Fruit fly (Drosophila melanogaster) whole organism, embryonic: ENCODE results near the gene CG5938.
A peak's percentile ranks its signal among the peaks of the same experiment; 100 is the strongest.

Experiments used
- Atf6 ChIP-seq: fragments of 200-800 bp; sonication (Bioruptor generic); IDR thresholded peaks from 2 replicates; pipeline ENCODE4 v1.3.6; 2022; ENCODE audit warnings: missing biosample characterization, missing genetic modification characterization
- CG10209 ChIP-seq: fragments of 200-800 bp; sonication (Bioruptor generic); optimal IDR thresholded peaks from 3 replicates; lab custom pipeline; 2017; ENCODE audit warnings: missing biosample characterization, mild to moderate bottlenecking, missing genetic modification characterization, missing genetic modification reagents
- CG10431 ChIP-seq: fragments of 200-800 bp; sonication (Bioruptor generic); optimal IDR thresholded peaks from 3 replicates; lab custom pipeline; 2018; ENCODE audit warnings: missing biosample characterization, mild to moderate bottlenecking, missing genetic modification characterization
- CG10565 ChIP-seq: fragments of 200-800 bp; sonication (Bioruptor generic); optimal IDR thresholded peaks from 3 replicates; lab custom pipeline; 2016; ENCODE audit warnings: missing biosample characterization, mild to moderate bottlenecking, missing genetic modification characterization
- CG12391 ChIP-seq: fragments of 200-800 bp; sonication (Bioruptor generic); optimal IDR thresholded peaks from 3 replicates; lab custom pipeline; 2018; ENCODE audit warnings: missing biosample characterization, mild to moderate bottlenecking, missing genetic modification characterization, moderate library complexity
- CG12769 ChIP-seq: fragments of 200-800 bp; sonication (Bioruptor generic); optimal IDR thresholded peaks from 2 replicates; lab custom pipeline; 2019; ENCODE audit warnings: missing biosample characterization, mild to moderate bottlenecking, missing genetic modification characterization, moderate library complexity
- CG13296 ChIP-seq: fragments of 200-800 bp; sonication (Bioruptor generic); optimal IDR thresholded peaks from 3 replicates; lab custom pipeline; 2018; ENCODE audit warnings: missing biosample characterization, mild to moderate bottlenecking, missing genetic modification characterization
- CG15073 ChIP-seq: fragments of 200-800 bp; sonication (Bioruptor generic); optimal IDR thresholded peaks from 2 replicates; lab custom pipeline; 2016; ENCODE audit warnings: missing biosample characterization, missing genetic modification characterization
- CG18262 ChIP-seq: fragments of 200-800 bp; optimal IDR thresholded peaks from 3 replicates; lab custom pipeline; 2019; ENCODE audit warnings: missing biosample characterization, mild to moderate bottlenecking, missing genetic modification characterization, moderate library complexity
- CG1832 ChIP-seq: fragments of 200-800 bp; sonication (Bioruptor generic); optimal IDR thresholded peaks from 2 replicates; lab custom pipeline; 2017; ENCODE audit warnings: missing biosample characterization, mild to moderate bottlenecking, missing genetic modification characterization, inconsistent platforms
- CG2889 ChIP-seq: fragments of 200-800 bp; sonication (Bioruptor generic); IDR thresholded peaks from 3 replicates; pipeline ENCODE4 v1.3.6; 2022; ENCODE audit warnings: missing biosample characterization, missing genetic modification characterization
- CG31365 ChIP-seq: fragments of 200-800 bp; sonication (Bioruptor generic); optimal IDR thresholded peaks from 2 replicates; lab custom pipeline; 2018; ENCODE audit warnings: missing biosample characterization, mild to moderate bottlenecking, missing genetic modification characterization
- CG32532 ChIP-seq: fragments of 200-800 bp; sonication (Bioruptor generic); IDR thresholded peaks from 2 replicates; pipeline ENCODE4 v1.3.6; 2022; ENCODE audit warnings: missing biosample characterization, missing genetic modification characterization
- CG32767 ChIP-seq: fragments of 200-800 bp; sonication (Bioruptor generic); IDR thresholded peaks from 2 replicates; pipeline ENCODE4 v1.3.6; 2022; ENCODE audit warnings: missing biosample characterization, missing genetic modification characterization
- CG3407 ChIP-seq: fragments of 200-800 bp; sonication (Bioruptor generic); optimal IDR thresholded peaks from 2 replicates; lab custom pipeline; 2018; ENCODE audit warnings: missing biosample characterization, mild to moderate bottlenecking, missing genetic modification characterization
- CG34376 ChIP-seq: fragments of 200-800 bp; sonication (Bioruptor generic); optimal IDR thresholded peaks from 2 replicates; lab custom pipeline; 2018; ENCODE audit warnings: missing biosample characterization, mild to moderate bottlenecking, missing genetic modification characterization
- CG3726 ChIP-seq: fragments of 200-800 bp; sonication (Bioruptor generic); IDR thresholded peaks from 3 replicates; pipeline ENCODE4, ENCODE4 v1.3.6; 2022; ENCODE audit warnings: missing biosample characterization, missing genetic modification characterization
- CG3995 ChIP-seq: fragments of 200-800 bp; sonication (Bioruptor generic); optimal IDR thresholded peaks from 3 replicates; lab custom pipeline; 2016; ENCODE audit warnings: missing biosample characterization, missing genetic modification characterization
- CG4360 ChIP-seq: fragments of 200-800 bp; sonication (Bioruptor generic); IDR thresholded peaks from 2 replicates; pipeline ENCODE4 v1.3.6; 2022; ENCODE audit warnings: missing biosample characterization, missing genetic modification characterization
- CG5180 ChIP-seq: fragments of 200-800 bp; sonication (Bioruptor generic); optimal IDR thresholded peaks from 3 replicates; lab custom pipeline; 2017; ENCODE audit warnings: missing biosample characterization, missing genetic modification characterization, mild to moderate bottlenecking, moderate library complexity, missing genetic modification reagents
- CG6765 ChIP-seq: fragments of 200-800 bp; sonication (Bioruptor generic); optimal IDR thresholded peaks from 3 replicates; lab custom pipeline; 2017; ENCODE audit warnings: missing biosample characterization, mild to moderate bottlenecking, missing genetic modification characterization
- CG8290 ChIP-seq, 3 experiments: fragments of 200-800 bp; sonication (Bioruptor generic); optimal IDR thresholded peaks; 2 replicates each; lab custom pipeline; 2016 to 2019; ENCODE audit warnings: missing biosample characterization in 3 of 3, missing genetic modification characterization in 3 of 3, mild to moderate bottlenecking in 2 of 3, moderate library complexity in 1 of 3
- CG9609 ChIP-seq: fragments of 200-800 bp; sonication (Bioruptor generic); optimal IDR thresholded peaks from 3 replicates; lab custom pipeline; 2016; ENCODE audit warnings: missing biosample characterization, missing genetic modification characterization
- Chrac-16 ChIP-seq: fragments of 200-800 bp; sonication (Bioruptor generic); optimal IDR thresholded peaks from 3 replicates; lab custom pipeline; 2016; ENCODE audit warnings: missing biosample characterization, missing genetic modification characterization
- Dref ChIP-seq: fragments of 200-800 bp; sonication (Bioruptor generic); IDR thresholded peaks from 2 replicates; pipeline ENCODE4 v1.3.6; 2022; ENCODE audit warnings: missing biosample characterization, missing genetic modification characterization
- E2f2 ChIP-seq: fragments of 200-800 bp; sonication (Bioruptor generic); IDR thresholded peaks from 2 replicates; pipeline ENCODE4 v1.3.6; 2022; ENCODE audit warnings: missing biosample characterization, missing genetic modification characterization
- HLHmδ ChIP-seq: fragments of 200-800 bp; sonication (Bioruptor generic); optimal IDR thresholded peaks from 2 replicates; lab custom pipeline; 2018; ENCODE audit warnings: missing biosample characterization, mild to moderate bottlenecking, missing genetic modification characterization, moderate library complexity
- Jarid2 ChIP-seq: fragments of 200-800 bp; sonication (Bioruptor generic); optimal IDR thresholded peaks from 3 replicates; lab custom pipeline; 2017; ENCODE audit warnings: mild to moderate bottlenecking, missing biosample characterization, missing genetic modification reagents, missing genetic modification characterization
- NFAT ChIP-seq: fragments of 200-800 bp; sonication (Bioruptor generic); IDR thresholded peaks from 2 replicates; pipeline ENCODE4 v1.3.6; 2022; ENCODE audit warnings: missing biosample characterization, missing genetic modification characterization
- Nf-YA ChIP-seq: fragments of 200-800 bp; sonication (Bioruptor generic); IDR thresholded peaks from 2 replicates; pipeline ENCODE4 v1.3.6; 2022; ENCODE audit warnings: missing biosample characterization, missing genetic modification characterization
- Opbp ChIP-seq: fragments of 200-800 bp; sonication (Bioruptor generic); IDR thresholded peaks from 3 replicates; pipeline ENCODE4 v1.3.6; 2022; ENCODE audit warnings: missing biosample characterization, missing genetic modification characterization; ENCODE audit not compliant: partially characterized antibody
- Ravus ChIP-seq: fragments of 200-800 bp; sonication (Bioruptor generic); IDR thresholded peaks from 2 replicates; pipeline ENCODE4 v1.3.6; 2022; ENCODE audit warnings: missing biosample characterization, missing genetic modification characterization
- Stat92E ChIP-seq, 3 experiments: fragments of >200 bp in 2 of 3; fragments of 200-800 bp in 1 of 3; sonication (Bioruptor generic) in 1 of 3; optimal IDR thresholded peaks; 2 replicates each; lab custom pipeline; 2017 to 2019; ENCODE audit warnings: missing biosample characterization in 3 of 3, missing genetic modification characterization in 3 of 3, mild to moderate bottlenecking in 1 of 3, moderate library complexity in 1 of 3
- Xbp1 ChIP-seq: fragments of 200-800 bp; sonication (Bioruptor generic); optimal IDR thresholded peaks from 3 replicates; lab custom pipeline; 2016; ENCODE audit warnings: missing biosample characterization, mild to moderate bottlenecking, missing genetic modification characterization
- al ChIP-seq: fragments of 200-800 bp; sonication (Bioruptor generic); IDR thresholded peaks from 2 replicates; pipeline ENCODE4 v1.3.6; 2022; ENCODE audit warnings: missing biosample characterization, missing genetic modification characterization
- amos ChIP-seq: fragments of 200-800 bp; sonication (Bioruptor generic); IDR thresholded peaks from 2 replicates; pipeline ENCODE4 v1.3.6; 2022; ENCODE audit warnings: missing biosample characterization, missing genetic modification characterization; ENCODE audit not compliant: partially characterized antibody
- az2 ChIP-seq: fragments of 200-800 bp; sonication (Bioruptor generic); optimal IDR thresholded peaks from 3 replicates; lab custom pipeline; 2016; ENCODE audit warnings: missing biosample characterization, missing genetic modification characterization
- cg ChIP-seq: fragments of 200-800 bp; sonication (Bioruptor generic); optimal IDR thresholded peaks from 3 replicates; lab custom pipeline; 2019; ENCODE audit warnings: missing biosample characterization, mild to moderate bottlenecking, missing genetic modification characterization, moderate library complexity
- dmrt99B ChIP-seq: fragments of 200-800 bp; sonication (Bioruptor generic); optimal IDR thresholded peaks from 2 replicates; lab custom pipeline; 2018; ENCODE audit warnings: missing biosample characterization, mild to moderate bottlenecking, missing genetic modification characterization, moderate library complexity
- dysf ChIP-seq: fragments of 200-800 bp; sonication (Bioruptor generic); IDR thresholded peaks from 3 replicates; pipeline ENCODE4 v1.3.6; 2022; ENCODE audit warnings: missing biosample characterization, missing genetic modification characterization
- ems ChIP-seq: fragments of 200-800 bp; sonication (Bioruptor generic); optimal IDR thresholded peaks from 3 replicates; lab custom pipeline; 2016; ENCODE audit warnings: missing biosample characterization, missing genetic modification characterization
- gt ChIP-seq: fragments of 200-800 bp; sonication (Bioruptor generic); IDR thresholded peaks from 2 replicates; pipeline ENCODE4 v1.3.6; 2022; ENCODE audit warnings: missing biosample characterization, missing genetic modification characterization
- knrl ChIP-seq: fragments of 200-800 bp; sonication (Bioruptor generic); IDR thresholded peaks from 3 replicates; pipeline ENCODE4 v1.3.6; 2022; ENCODE audit warnings: missing biosample characterization, missing genetic modification characterization; ENCODE audit not compliant: partially characterized antibody
- lmd ChIP-seq: fragments of 200-800 bp; sonication (Bioruptor generic); IDR thresholded peaks from 2 replicates; pipeline ENCODE4 v1.3.6; 2022; ENCODE audit warnings: missing biosample characterization, missing genetic modification characterization
- lola ChIP-seq, 3 experiments: fragments of >200 bp in 2 of 3; fragments of 200-800 bp in 1 of 3; sonication (Bioruptor generic) in 1 of 3; optimal IDR thresholded peaks; 2 replicates each; lab custom pipeline; 2017 to 2019; ENCODE audit warnings: missing biosample characterization in 3 of 3, missing genetic modification characterization in 3 of 3, mild to moderate bottlenecking in 1 of 3, moderate library complexity in 1 of 3
- nmo ChIP-seq: fragments of 200-800 bp; sonication (Bioruptor generic); optimal IDR thresholded peaks from 2 replicates; lab custom pipeline; 2018; ENCODE audit warnings: missing biosample characterization, mild to moderate bottlenecking, missing genetic modification characterization, moderate library complexity
- peb ChIP-seq: fragments of 200-800 bp; sonication (Bioruptor generic); IDR thresholded peaks from 2 replicates; pipeline ENCODE4 v1.3.6; 2022; ENCODE audit warnings: missing biosample characterization, missing genetic modification characterization
- rib ChIP-seq: fragments of 200-800 bp; sonication (Bioruptor generic); IDR thresholded peaks from 2 replicates; pipeline ENCODE4 v1.3.6; 2022; ENCODE audit warnings: missing biosample characterization, missing genetic modification characterization

The CG5938 gene

DNA sequence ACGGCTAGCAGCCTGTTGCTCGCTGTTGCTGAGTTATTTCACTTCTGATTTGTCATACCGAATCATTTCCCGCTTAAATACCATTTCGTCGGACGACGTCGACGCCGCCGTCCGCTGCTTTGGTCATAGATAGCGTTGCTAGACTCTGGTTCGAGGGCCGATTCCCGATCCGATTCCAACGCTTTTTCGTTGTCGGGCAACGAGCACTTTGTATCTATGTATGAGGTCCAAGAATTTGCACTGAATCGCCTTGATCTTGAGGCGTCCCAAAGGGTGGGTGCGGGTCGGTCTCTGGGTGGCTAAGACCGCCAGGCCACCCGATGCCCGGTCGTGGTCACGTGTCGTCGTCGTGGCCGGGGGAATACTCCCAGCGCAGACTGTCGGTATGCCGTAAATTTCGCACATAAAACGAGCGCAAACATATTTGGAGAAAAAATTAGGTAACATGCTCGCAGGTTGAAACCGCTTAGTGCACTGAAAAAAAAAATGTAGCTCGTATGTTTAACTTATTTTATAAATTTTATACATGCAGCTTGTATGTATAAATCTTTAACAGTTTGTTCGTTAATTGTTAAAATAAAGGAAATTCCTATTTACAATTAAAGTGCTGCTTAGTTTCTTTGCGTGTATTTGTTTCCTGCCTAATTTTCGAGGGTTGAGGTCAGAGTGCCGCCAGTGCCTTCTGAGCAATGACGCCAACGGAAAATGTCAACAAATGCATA lies 17.7 kb downstream of the CG5938 start, which contains the start of gene CG3348 (continued):
- TF ChIP-seq lola (GFP tag; optimal IDR thresholded peaks at IDR 0.05; lab: Kevin White, UChicago) (no peak), CG5180 (GFP tag; lab: Kevin White, UChicago) (peak; percentile 4), Opbp (GFP tag; lab: Robert Waterston, UW) (no peak), Stat92E (GFP tag; optimal IDR thresholded peaks at IDR 0.05; lab: Kevin White, UChicago) (no peak), CG3995 (GFP tag; lab: Kevin White, UChicago) (peak; percentile 59), CG3407 (GFP tag; lab: Kevin White, UChicago) (no peak), CG13296 (GFP tag; lab: Kevin White, UChicago) (peak; percentile 79), CG34376 (GFP tag; lab: Kevin White, UChicago) (no peak), CG2889 (GFP tag; lab: Robert Waterston, UW) (peak; percentile 54; the same call in 1 of the 3 replicates), Chrac-16 (peak; percentile 56), CG12391 (tag; lab: Kevin White, UChicago) (peak; percentile 73), Atf6 (peak; percentile 81), CG31365 (no peak), amos (GFP tag; lab: Robert Waterston, UW) (no peak), E2f2 (no peak), lmd (GFP tag; lab: Robert Waterston, UW) (peak; percentile 70), rib (GFP tag; lab: Robert Waterston, UW) (peak; percentile 79), knrl (GFP tag; lab: Robert Waterston, UW) (no peak), CG10209 (peak; percentile 65), CG4360 (no peak), CG3726 (GFP tag; lab: Robert Waterston, UW) (no peak), HLHmδ (GFP tag; lab: Kevin White, UChicago) (no peak), CG1832 (GFP tag; lab: Kevin White, UChicago) (no peak), Ravus (peak; percentile 50), CG10565 (GFP tag; lab: Kevin White, UChicago) (no peak), ems (GFP tag; lab: Kevin White, UChicago) (peak; percentile 72), peb (GFP tag; lab: Robert Waterston, UW) (no peak), CG32532 (peak; percentile 94), CG12769 (peak; percentile 61), dysf (peak; percentile 83), nmo (GFP tag; lab: Kevin White, UChicago) (peak; percentile 73), Xbp1 (GFP tag; lab: Kevin White, UChicago) (peak; percentile 58), gt (GFP tag; lab: Robert Waterston, UW) (no peak), az2 (peak; percentile 47), NFAT (GFP tag; lab: Robert Waterston, UW) (peak; percentile 69), cg (GFP tag; lab: Kevin White, UChicago) (no peak), al (GFP tag; lab: Robert Waterston, UW) (peak; percentile 83), CG32767 (GFP tag; lab: Robert Waterston, UW) (0 out of 2 replicates have a peak, but pooled peaks have one; percentile 39), CG18262 (tag; lab: Kevin White, UChicago) (peak; percentile 40), CG6765 (peak; percentile 42), CG8290 (GFP tag; optimal IDR thresholded peaks at IDR 0.05; lab: Kevin White, UChicago) (no peak), CG8290 (tag; optimal IDR thresholded peaks at IDR 0.05; lab: Kevin White, UChicago) (no peak), Jarid2 (GFP tag; lab: Kevin White, UChicago) (no peak), CG10431 (GFP tag; lab: Kevin White, UChicago) (no peak), dmrt99B (peak; percentile 71), Nf-YA (peak; percentile 42; the same call in 1 of the 2 replicates), CG15073 (GFP tag; lab: Kevin White, UChicago) (no peak), Dref (GFP tag; lab: Robert Waterston, UW) (0 out of 2 replicates have a peak, but pooled peaks have one; percentile 8), CG9609 (GFP tag; lab: Kevin White, UChicago) (peak; percentile 44)
